Worm (Caenorhabditis elegans) whole organism, L1 larva: ENCODE data around the gene srw-56.
A peak's percentile ranks its signal among the peaks of the same experiment; 100 is the strongest.
"Not testable (repeated sequence)": the region's sequence is repeated elsewhere in the genome, so short reads cannot be mapped to it uniquely, and the experiment has no call there.

Experiments
- alr-1 ChIP-seq: fragments of 200-800 bp; sonication (Bioruptor generic); optimal IDR thresholded peaks from 2 replicates; lab custom pipeline; 2018; ENCODE audit warnings: borderline replicate concordance, mild to moderate bottlenecking, missing genetic modification characterization, missing compliant biosample characterization
- blmp-1 ChIP-seq: fragments of 150-350 bp; optimal IDR thresholded peaks from 2 replicates; lab custom pipeline; 2014; ENCODE audit warnings: missing biosample characterization, missing genetic modification characterization
- ceh-63 ChIP-seq: fragments of 200-800 bp; sonication (Bioruptor generic); optimal IDR thresholded peaks from 2 replicates; lab custom pipeline; 2018; ENCODE audit warnings: mild to moderate bottlenecking, missing genetic modification characterization, missing compliant biosample characterization
- ceh-8 ChIP-seq: fragments of 200-800 bp; sonication (Bioruptor generic); optimal IDR thresholded peaks from 2 replicates; lab custom pipeline; 2018; ENCODE audit warnings: mild to moderate bottlenecking, missing genetic modification characterization, moderate library complexity, missing compliant biosample characterization
- ceh-90 ChIP-seq: sonication (generic microtip); optimal IDR thresholded peaks from 2 replicates; lab custom pipeline; 2016; ENCODE audit warnings: missing genetic modification characterization, missing compliant biosample characterization
- dpl-1 ChIP-seq, 3 experiments: fragments of 150-350 bp in 2 of 3; sonication (generic microtip) in 1 of 3; optimal IDR thresholded peaks; 2 replicates each; lab custom pipeline; 2014 to 2017; ENCODE audit warnings: missing biosample characterization in 3 of 3, missing genetic modification characterization in 3 of 3, missing genetic modification reagents in 3 of 3
- elt-2 ChIP-seq: sonication (generic microtip); optimal IDR thresholded peaks from 2 replicates; lab custom pipeline; 2016; ENCODE audit warnings: missing genetic modification characterization, mild to moderate bottlenecking, inconsistent platforms, missing compliant biosample characterization, missing genetic modification reagents
- fkh-4 ChIP-seq: sonication (generic microtip); optimal IDR thresholded peaks from 2 replicates; lab custom pipeline; 2016; ENCODE audit warnings: missing compliant biosample characterization, missing genetic modification characterization, borderline replicate concordance
- hlh-17 ChIP-seq: fragments of 200-800 bp; sonication (Bioruptor generic); optimal IDR thresholded peaks from 2 replicates; lab custom pipeline; 2018; ENCODE audit warnings: missing genetic modification characterization, mild to moderate bottlenecking, missing compliant biosample characterization, moderate library complexity, borderline replicate concordance
- hlh-4 ChIP-seq: sonication (generic microtip); optimal IDR thresholded peaks from 2 replicates; lab custom pipeline; 2016; ENCODE audit warnings: mild to moderate bottlenecking, missing genetic modification characterization, missing compliant biosample characterization
- hpl-2 ChIP-seq: fragments of 150-350 bp; optimal IDR thresholded peaks from 2 replicates; lab custom pipeline; 2014; ENCODE audit warnings: missing biosample characterization, missing genetic modification reagents, missing genetic modification characterization
- irx-1 ChIP-seq: sonication (generic microtip); optimal IDR thresholded peaks from 2 replicates; lab custom pipeline; 2016; ENCODE audit warnings: missing genetic modification characterization, missing compliant biosample characterization
- jun-1 ChIP-seq: fragments of 150-350 bp; optimal IDR thresholded peaks from 2 replicates; lab custom pipeline; 2014; ENCODE audit warnings: missing biosample characterization, missing genetic modification reagents, missing genetic modification characterization
- lin-14 ChIP-seq: fragments of 200-800 bp; sonication (Bioruptor generic); optimal IDR thresholded peaks from 2 replicates; lab custom pipeline; 2018; ENCODE audit warnings: mild to moderate bottlenecking, missing genetic modification characterization, moderate library complexity, missing compliant biosample characterization
- lin-35 ChIP-seq, 2 experiments: fragments of 150-350 bp; optimal IDR thresholded peaks; 2 replicates each; lab custom pipeline; 2014; ENCODE audit warnings: missing biosample characterization in 2 of 2, missing genetic modification characterization in 2 of 2, missing genetic modification reagents in 2 of 2
- lin-39 ChIP-seq: fragments of 150-350 bp; optimal IDR thresholded peaks from 2 replicates; lab custom pipeline; 2014; ENCODE audit warnings: missing biosample characterization, missing genetic modification reagents, missing genetic modification characterization
- lsy-2 ChIP-seq, 2 experiments: fragments of 150-350 bp; optimal IDR thresholded peaks; 2 replicates each; lab custom pipeline; 2014; ENCODE audit warnings: missing biosample characterization in 2 of 2, missing genetic modification characterization in 2 of 2
- mef-2 ChIP-seq: fragments of 150-350 bp; optimal IDR thresholded peaks from 2 replicates; lab custom pipeline; 2014; ENCODE audit warnings: missing biosample characterization, missing genetic modification characterization
- nhr-19 ChIP-seq: fragments of 200-800 bp; sonication (Bioruptor generic); conservative IDR thresholded peaks from 2 replicates; pipeline ENCODE4 v1.3.6; 2022; ENCODE audit warnings: missing genetic modification characterization, missing compliant biosample characterization
- nhr-20 ChIP-seq: sonication (generic microtip); optimal IDR thresholded peaks from 2 replicates; lab custom pipeline; 2016; ENCODE audit warnings: mild to moderate bottlenecking, missing genetic modification characterization, missing compliant biosample characterization
- nhr-237 ChIP-seq: fragments of 150-350 bp; optimal IDR thresholded peaks from 2 replicates; lab custom pipeline; 2014; ENCODE audit warnings: missing biosample characterization, missing genetic modification characterization
- nhr-28 ChIP-seq: fragments of 150-350 bp; optimal IDR thresholded peaks from 2 replicates; lab custom pipeline; 2014; ENCODE audit warnings: missing biosample characterization, missing genetic modification characterization
- nhr-71 ChIP-seq: sonication (generic microtip); optimal IDR thresholded peaks from 2 replicates; lab custom pipeline; 2016; ENCODE audit warnings: mild to moderate bottlenecking, missing genetic modification characterization, moderate library complexity, missing compliant biosample characterization
- nhr-77 ChIP-seq: fragments of 150-350 bp; optimal IDR thresholded peaks from 2 replicates; lab custom pipeline; 2014; ENCODE audit warnings: missing biosample characterization, missing genetic modification characterization
- nhr-85 ChIP-seq: sonication (generic microtip); peaks from one replicate; lab custom pipeline; 2016; ENCODE audit warnings: missing genetic modification characterization, inconsistent platforms, missing compliant biosample characterization
- pax-3 ChIP-seq: fragments of 200-800 bp; sonication (Bioruptor generic); optimal IDR thresholded peaks from 2 replicates; lab custom pipeline; 2018; ENCODE audit warnings: mild to moderate bottlenecking, missing genetic modification characterization, moderate library complexity, missing compliant biosample characterization
- rnt-1 ChIP-seq: sonication (generic microtip); optimal IDR thresholded peaks from 2 replicates; lab custom pipeline; 2016; ENCODE audit warnings: mild to moderate bottlenecking, missing genetic modification characterization, moderate library complexity, missing compliant biosample characterization
- skn-1 ChIP-seq: fragments of 150-350 bp; optimal IDR thresholded peaks from 2 replicates; lab custom pipeline; 2014; ENCODE audit warnings: missing biosample characterization, missing genetic modification characterization
- snpc-4 ChIP-seq: fragments of 150-350 bp; optimal IDR thresholded peaks from 2 replicates; lab custom pipeline; 2014; ENCODE audit warnings: missing biosample characterization, missing genetic modification characterization
- sox-4 ChIP-seq: sonication (generic microtip); optimal IDR thresholded peaks from 2 replicates; lab custom pipeline; 2016; ENCODE audit warnings: missing genetic modification characterization, missing compliant biosample characterization
- zip-4 ChIP-seq: fragments of 200-800 bp; sonication (Bioruptor generic); optimal IDR thresholded peaks from 2 replicates; lab custom pipeline; 2018; ENCODE audit warnings: mild to moderate bottlenecking, missing genetic modification characterization, moderate library complexity, missing compliant biosample characterization
- ztf-11 ChIP-seq, 2 experiments: sonication (generic microtip); optimal IDR thresholded peaks; 2 replicates each; lab custom pipeline; 2016 to 2017; ENCODE audit warnings: missing genetic modification characterization in 2 of 2, missing biosample characterization in 1 of 2, missing compliant biosample characterization in 1 of 2
- ztf-4 ChIP-seq: fragments of 150-350 bp; optimal IDR thresholded peaks from 2 replicates; lab custom pipeline; 2014; ENCODE audit warnings: missing biosample characterization, missing genetic modification characterization

The srw-56 gene

ce11 chrV:15991850-15992249 is 39.2 kb upstream of the srw-56 start, which contains the start of gene C06C6.7:
Gene C06C6.7, plus strand, starts transcription at chrV:15992150.
- TF ChIP-seq dpl-1 (GFP tag; optimal IDR thresholded peaks at IDR 0.05; lab: Kevin White, UChicago); blmp-1 (tag; lab: Kevin White, UChicago); fkh-4 (tag; lab: Kevin White, UChicago): not testable (repeated sequence)

DNA sequence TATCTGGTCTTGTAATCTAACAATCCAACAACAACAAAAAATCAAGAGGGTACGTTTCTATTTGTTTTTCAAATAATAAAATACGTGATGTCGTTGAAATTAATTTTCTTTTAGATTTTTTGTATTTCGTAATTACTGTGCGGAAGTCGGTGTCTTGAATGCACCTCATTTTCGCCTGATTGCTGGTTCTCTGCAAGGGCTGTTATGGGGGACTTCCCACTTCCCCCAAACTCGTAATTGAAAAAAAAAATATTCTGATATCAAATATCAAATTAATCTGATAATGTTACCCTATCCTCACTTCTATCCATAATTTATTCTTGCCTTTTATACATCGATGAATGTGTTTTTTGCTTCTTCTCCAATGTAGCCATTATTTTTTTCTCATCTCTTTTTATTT is 35.4 kb upstream of the srw-56 start, which contains the start of gene F36G9.15:
Gene F36G9.15 (minus strand): TSS at position 101 of the 400 bp plus-strand sequence.
- TF ChIP-seq lin-39 (tag; lab: Kevin White, UChicago) (no peak), hlh-4 (tag; lab: Kevin White, UChicago) (no peak), ceh-63 (GFP tag; lab: Kevin White, UChicago) (no peak), ceh-90 (tag; lab: Kevin White, UChicago) (no peak), nhr-85 (tag; lab: Kevin White, UChicago) (no peak), nhr-71 (tag; lab: Kevin White, UChicago) (no peak), irx-1 (no peak), mef-2 (tag; lab: Kevin White, UChicago) (no peak), skn-1 (tag; lab: Kevin White, UChicago) (no peak), hpl-2 (GFP tag; lab: Kevin White, UChicago) (no peak), lin-14 (no peak), ztf-4 (tag; lab: Kevin White, UChicago) (no peak), nhr-237 (tag; lab: Kevin White, UChicago) (no peak), ztf-11 (tag; optimal IDR thresholded peaks at IDR 0.05; lab: Kevin White, UChicago) (no peak), rnt-1 (tag; lab: Kevin White, UChicago) (no peak), zip-4 (GFP tag; lab: Kevin White, UChicago) (no peak)

ce11 chrV:15982733-15983344 is 30.2 kb upstream of the srw-56 start, which contains the start of the genes fbxa-99 and F36G9.13:
Gene fbxa-99, minus strand, starts transcription at chrV:15982854.
Gene F36G9.13, plus strand, starts transcription at chrV:15983294.
- TF ChIP-seq lin-35 (GFP tag; optimal IDR thresholded peaks at IDR 0.05; lab: Kevin White, UChicago) (peak in 1 of 2 experiments; percentile 12), elt-2 (peak; percentile 72), snpc-4 (peak; percentile 67), nhr-77 (tag; lab: Kevin White, UChicago) (no peak)

DNA sequence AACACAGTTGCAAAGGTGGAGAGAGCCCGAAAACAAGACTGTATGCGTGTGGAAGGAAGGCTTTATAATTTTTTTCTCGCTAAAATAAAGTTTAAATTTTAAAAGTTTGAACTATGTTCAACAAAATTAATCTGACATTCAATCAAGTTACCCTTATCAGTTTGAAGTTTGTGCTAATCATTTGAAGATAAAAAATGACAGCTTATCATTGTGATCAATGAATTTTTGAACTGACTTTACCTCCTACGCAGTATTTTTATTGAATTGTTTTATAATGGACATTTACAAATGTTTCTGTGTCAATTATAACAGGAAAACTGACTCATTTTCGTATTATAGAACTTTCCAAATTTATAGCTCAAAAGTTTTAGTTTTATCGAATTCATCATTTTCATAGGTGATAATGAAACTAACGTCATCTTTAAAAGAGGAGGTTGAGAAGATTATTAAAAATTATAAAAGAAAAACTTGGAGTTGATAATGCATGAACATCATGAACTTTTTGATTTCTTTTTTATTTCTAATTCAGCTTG is 25.6 kb upstream of the srw-56 start, which contains the start of gene oac-20:
Gene oac-20 (plus strand): TSS at position 483 of the 533 bp plus-strand sequence.
- TF ChIP-seq hlh-17 (no peak), elt-2 (peak; percentile 84), pax-3 (tag; lab: Kevin White, UChicago) (no peak), nhr-19 (GFP tag; lab: Robert Waterston, UW) (no peak), hpl-2 (GFP tag; lab: Kevin White, UChicago) (no peak)

- TF ChIP-seq alr-1: no peak
- no peak for TF ChIP-seq lsy-2 (tag; optimal IDR thresholded peaks at IDR 0.05; lab: Kevin White, UChicago)
- TF ChIP-seq nhr-28: no peak
- TF ChIP-seq ceh-8: no peak
- TF ChIP-seq nhr-20: no peak
- TF ChIP-seq hlh-17: no peak
- no peak for TF ChIP-seq ztf-11 (tag; optimal IDR thresholded peaks at IDR 0.05; lab: Kevin White, UChicago)
- TF ChIP-seq ztf-4 (tag; lab: Kevin White, UChicago): no peak
- no peak for TF ChIP-seq sox-4 (tag; lab: Kevin White, UChicago)
- TF ChIP-seq jun-1 (tag; lab: Kevin White, UChicago): no peak
Measured at ce11 chrV:15975845-15976244, 23.2 kb upstream of the srw-56 start, which contains the start of gene clec-232. Gene clec-232, plus strand, starts transcription at chrV:15976145.
